Fruit fly (Drosophila melanogaster) whole organism, embryonic: ENCODE results near the gene Aps.

Experiments
- Atf-2 ChIP-seq: fragments of 200-800 bp; sonication (Bioruptor generic); optimal IDR thresholded peaks from 2 replicates; lab custom pipeline; 2016; ENCODE audit warnings: missing biosample characterization, missing genetic modification characterization
- Atf3 ChIP-seq: fragments of 200-800 bp; sonication (Bioruptor generic); optimal IDR thresholded peaks from 3 replicates; lab custom pipeline; 2016; ENCODE audit warnings: missing biosample characterization, missing genetic modification characterization
- CG10959 ChIP-seq: fragments of 200-800 bp; sonication (Bioruptor generic); IDR thresholded peaks from 2 replicates; pipeline ENCODE4 v1.3.6; 2022; ENCODE audit warnings: missing biosample characterization, missing genetic modification characterization
- CG11093 ChIP-seq: fragments of 200-800 bp; sonication (Bioruptor generic); IDR thresholded peaks from 3 replicates; pipeline ENCODE4 v1.3.6; 2022; ENCODE audit warnings: missing biosample characterization, missing genetic modification characterization
- CG11696 ChIP-seq: fragments of 200-800 bp; sonication (Bioruptor generic); IDR thresholded peaks from 2 replicates; pipeline ENCODE4 v1.3.6; 2022; ENCODE audit warnings: missing biosample characterization, missing genetic modification characterization
- CG12219 ChIP-seq: fragments of 200-800 bp; sonication (Bioruptor generic); optimal IDR thresholded peaks from 3 replicates; lab custom pipeline; 2018; ENCODE audit warnings: missing biosample characterization, mild to moderate bottlenecking, missing genetic modification characterization
- CG1233 ChIP-seq: fragments of 200-800 bp; sonication (Bioruptor generic); optimal IDR thresholded peaks from 4 replicates; lab custom pipeline; 2018; ENCODE audit warnings: missing biosample characterization, mild to moderate bottlenecking, missing genetic modification characterization
- CG12769 ChIP-seq: fragments of 200-800 bp; sonication (Bioruptor generic); optimal IDR thresholded peaks from 2 replicates; lab custom pipeline; 2019; ENCODE audit warnings: missing biosample characterization, mild to moderate bottlenecking, missing genetic modification characterization, moderate library complexity
- CG13424 ChIP-seq: fragments of 200-800 bp; sonication (Bioruptor generic); optimal IDR thresholded peaks from 2 replicates; lab custom pipeline; 2019; ENCODE audit warnings: missing biosample characterization, mild to moderate bottlenecking, missing genetic modification characterization, moderate library complexity
- CG14667 ChIP-seq: fragments of 200-800 bp; sonication (Bioruptor generic); IDR thresholded peaks from 2 replicates; pipeline ENCODE4 v1.3.6; 2022; ENCODE audit warnings: missing biosample characterization, missing genetic modification characterization
- CG17361 ChIP-seq: fragments of 200-800 bp; sonication (Bioruptor generic); IDR thresholded peaks from 3 replicates; pipeline ENCODE4 v1.3.6; 2022; ENCODE audit warnings: missing biosample characterization, missing genetic modification characterization
- CG18011 ChIP-seq: fragments of 200-800 bp; sonication (Bioruptor generic); optimal IDR thresholded peaks from 2 replicates; lab custom pipeline; 2017; ENCODE audit warnings: missing biosample characterization, missing genetic modification characterization, mild to moderate bottlenecking, moderate library complexity, missing genotype
- CG2116 ChIP-seq: fragments of 200-800 bp; sonication (Bioruptor generic); optimal IDR thresholded peaks from 3 replicates; lab custom pipeline; 2018; ENCODE audit warnings: missing biosample characterization, mild to moderate bottlenecking, missing genetic modification characterization
- CG2712 ChIP-seq: fragments of 200-800 bp; optimal IDR thresholded peaks from 3 replicates; lab custom pipeline; 2019; ENCODE audit warnings: missing biosample characterization, mild to moderate bottlenecking, missing genetic modification characterization, moderate library complexity
- CG32532 ChIP-seq: fragments of 200-800 bp; sonication (Bioruptor generic); IDR thresholded peaks from 2 replicates; pipeline ENCODE4 v1.3.6; 2022; ENCODE audit warnings: missing biosample characterization, missing genetic modification characterization
- CG42726 ChIP-seq: fragments of 200-800 bp; sonication (Bioruptor generic); IDR thresholded peaks from 2 replicates; pipeline ENCODE4 v1.3.6; 2022; ENCODE audit warnings: missing biosample characterization, missing genetic modification characterization; ENCODE audit not compliant: partially characterized antibody
- CG7745 ChIP-seq: fragments of 200-800 bp; sonication (Bioruptor generic); optimal IDR thresholded peaks from 2 replicates; lab custom pipeline; 2018; ENCODE audit warnings: missing biosample characterization, mild to moderate bottlenecking, missing genetic modification characterization, moderate library complexity
- CG8765 ChIP-seq: fragments of 200-800 bp; sonication (Bioruptor generic); IDR thresholded peaks from 2 replicates; pipeline ENCODE4 v1.3.6; 2022; ENCODE audit warnings: missing biosample characterization, missing genetic modification characterization
- CG9932 ChIP-seq: fragments of 200-800 bp; sonication (Bioruptor generic); IDR thresholded peaks from 2 replicates; pipeline ENCODE4 v1.3.6; 2022; ENCODE audit warnings: missing biosample characterization, missing genetic modification characterization
- Dbx ChIP-seq: fragments of 200-800 bp; sonication (Bioruptor generic); IDR thresholded peaks from 3 replicates; pipeline ENCODE4 v1.3.6; 2022; ENCODE audit warnings: missing biosample characterization, missing genetic modification characterization
- Dip2 ChIP-seq: fragments of 200-800 bp; sonication (Bioruptor generic); IDR thresholded peaks from 2 replicates; pipeline ENCODE4 v1.3.6; 2022; ENCODE audit warnings: missing biosample characterization, missing genetic modification characterization
- Dref ChIP-seq: fragments of 200-800 bp; sonication (Bioruptor generic); IDR thresholded peaks from 2 replicates; pipeline ENCODE4 v1.3.6; 2022; ENCODE audit warnings: missing biosample characterization, missing genetic modification characterization
- Eip74EF ChIP-seq, 2 experiments: fragments of 200-800 bp in 1 of 2; fragments of >200 bp in 1 of 2; sonication (Bioruptor generic) in 1 of 2; optimal IDR thresholded peaks; 2 replicates each; lab custom pipeline; 2017 to 2019; ENCODE audit warnings: missing biosample characterization in 2 of 2, missing genetic modification characterization in 2 of 2, mild to moderate bottlenecking in 1 of 2, moderate library complexity in 1 of 2
- Gsc ChIP-seq: fragments of 200-800 bp; sonication (Bioruptor generic); IDR thresholded peaks from 2 replicates; pipeline ENCODE4 v1.3.6; 2022; ENCODE audit warnings: missing biosample characterization, missing genetic modification characterization
- HLHmδ ChIP-seq: fragments of 200-800 bp; sonication (Bioruptor generic); optimal IDR thresholded peaks from 2 replicates; lab custom pipeline; 2018; ENCODE audit warnings: missing biosample characterization, mild to moderate bottlenecking, missing genetic modification characterization, moderate library complexity
- Hr78 ChIP-seq, 2 experiments: fragments of 200-800 bp in 1 of 2; fragments of >200 bp in 1 of 2; sonication (Bioruptor generic) in 1 of 2; optimal IDR thresholded peaks; 2 replicates each; lab custom pipeline; 2017 to 2019; ENCODE audit warnings: missing biosample characterization in 2 of 2, missing genetic modification characterization in 2 of 2, mild to moderate bottlenecking in 1 of 2, moderate library complexity in 1 of 2
- Opbp ChIP-seq: fragments of 200-800 bp; sonication (Bioruptor generic); IDR thresholded peaks from 3 replicates; pipeline ENCODE4 v1.3.6; 2022; ENCODE audit warnings: missing biosample characterization, missing genetic modification characterization; ENCODE audit not compliant: partially characterized antibody
- Pdp1 ChIP-seq, 2 experiments: fragments of 200-800 bp; sonication (Bioruptor generic); optimal IDR thresholded peaks; 3 replicates each; lab custom pipeline; 2016; ENCODE audit warnings: missing biosample characterization in 2 of 2, missing genetic modification characterization in 2 of 2, mild to moderate bottlenecking in 1 of 2, moderate library complexity in 1 of 2
- Usf ChIP-seq: fragments of 200-800 bp; sonication (Bioruptor generic); optimal IDR thresholded peaks from 2 replicates; lab custom pipeline; 2017; ENCODE audit warnings: missing genotype, missing biosample characterization, missing genetic modification characterization
- ab ChIP-seq: fragments of 200-800 bp; sonication (Bioruptor generic); optimal IDR thresholded peaks from 2 replicates; lab custom pipeline; 2016; ENCODE audit warnings: missing biosample characterization, missing genetic modification characterization
- amos ChIP-seq: fragments of 200-800 bp; sonication (Bioruptor generic); IDR thresholded peaks from 2 replicates; pipeline ENCODE4 v1.3.6; 2022; ENCODE audit warnings: missing biosample characterization, missing genetic modification characterization; ENCODE audit not compliant: partially characterized antibody
- bowl ChIP-seq: fragments of 200-800 bp; sonication (Bioruptor generic); IDR thresholded peaks from 2 replicates; pipeline ENCODE4 v1.3.6; 2022; ENCODE audit warnings: missing biosample characterization, missing genetic modification characterization
- br ChIP-seq: fragments of >200 bp; optimal IDR thresholded peaks from 2 replicates; lab custom pipeline; 2017
- disco-r ChIP-seq: fragments of 200-800 bp; sonication (Bioruptor generic); optimal IDR thresholded peaks from 2 replicates; lab custom pipeline; 2016; ENCODE audit warnings: missing biosample characterization, missing genetic modification characterization
- dmrt11E ChIP-seq: fragments of 200-800 bp; sonication (Bioruptor generic); optimal IDR thresholded peaks from 3 replicates; lab custom pipeline; 2018; ENCODE audit warnings: missing biosample characterization, mild to moderate bottlenecking, missing genetic modification characterization, moderate library complexity
- ewg ChIP-seq: fragments of 200-800 bp; sonication (Bioruptor generic); optimal IDR thresholded peaks from 3 replicates; lab custom pipeline; 2017; ENCODE audit warnings: mild to moderate bottlenecking, missing biosample characterization, missing genetic modification reagents, missing genetic modification characterization
- fd96Cb ChIP-seq: fragments of 200-800 bp; sonication (Bioruptor generic); optimal IDR thresholded peaks from 2 replicates; lab custom pipeline; 2018; ENCODE audit warnings: missing biosample characterization, mild to moderate bottlenecking, missing genetic modification characterization, moderate library complexity
- grau ChIP-seq: fragments of 200-800 bp; optimal IDR thresholded peaks from 3 replicates; lab custom pipeline; 2019; ENCODE audit warnings: missing biosample characterization, mild to moderate bottlenecking, missing genetic modification characterization, moderate library complexity
- hb ChIP-seq: fragments of 200-800 bp; sonication (Bioruptor generic); IDR thresholded peaks from 3 replicates; pipeline ENCODE4 v1.3.6; 2022; ENCODE audit warnings: missing biosample characterization, missing genetic modification characterization; ENCODE audit not compliant: partially characterized antibody
- hbn ChIP-seq: fragments of 200-800 bp; sonication (Bioruptor generic); IDR thresholded peaks from 2 replicates; pipeline ENCODE4 v1.3.6; 2022; ENCODE audit warnings: missing biosample characterization, missing genetic modification characterization; ENCODE audit not compliant: partially characterized antibody
- hkb ChIP-seq, 2 experiments: fragments of 200-800 bp in 1 of 2; fragments of >200 bp in 1 of 2; sonication (Bioruptor generic) in 1 of 2; IDR thresholded peaks in 1 of 2; optimal IDR thresholded peaks in 1 of 2; 2 replicates each; pipeline versions ENCODE4 v1.3.6 to Lab custom; 2017 to 2022; ENCODE audit warnings: missing biosample characterization in 1 of 2, missing genetic modification characterization in 1 of 2
- kah ChIP-seq: fragments of 200-800 bp; sonication (Bioruptor generic); optimal IDR thresholded peaks from 2 replicates; lab custom pipeline; 2018; ENCODE audit warnings: missing biosample characterization, mild to moderate bottlenecking, missing genetic modification characterization
- pan ChIP-seq, 4 experiments: fragments of >200 bp in 3 of 4; fragments of 200-800 bp in 1 of 4; sonication (Bioruptor generic) in 1 of 4; optimal IDR thresholded peaks in 3 of 4; IDR thresholded peaks in 1 of 4; 2 replicates each; pipeline versions ENCODE4 v1.3.6 to Lab custom; 2017 to 2022; ENCODE audit warnings: missing biosample characterization in 2 of 4, missing genetic modification characterization in 2 of 4, mixed read lengths in 1 of 4
- ttk ChIP-seq: fragments of 200-800 bp; sonication (Bioruptor generic); IDR thresholded peaks from 2 replicates; pipeline ENCODE4 v2.1.2; 2022; ENCODE audit warnings: missing biosample characterization, missing genetic modification characterization
- vfl ChIP-seq: fragments of 200-800 bp; sonication (Bioruptor generic); optimal IDR thresholded peaks from 2 replicates; lab custom pipeline; 2016; ENCODE audit warnings: missing biosample characterization, missing genetic modification characterization
- vnd ChIP-seq: fragments of 200-800 bp; sonication (Bioruptor generic); IDR thresholded peaks from 3 replicates; pipeline ENCODE4 v1.3.6; 2022; ENCODE audit warnings: missing biosample characterization, missing genetic modification characterization; ENCODE audit not compliant: partially characterized antibody
- wek ChIP-seq: fragments of 200-800 bp; sonication (Bioruptor generic); optimal IDR thresholded peaks from 3 replicates; lab custom pipeline; 2018; ENCODE audit warnings: missing biosample characterization, mild to moderate bottlenecking, missing genetic modification characterization, moderate library complexity

Gene Aps

DNA sequence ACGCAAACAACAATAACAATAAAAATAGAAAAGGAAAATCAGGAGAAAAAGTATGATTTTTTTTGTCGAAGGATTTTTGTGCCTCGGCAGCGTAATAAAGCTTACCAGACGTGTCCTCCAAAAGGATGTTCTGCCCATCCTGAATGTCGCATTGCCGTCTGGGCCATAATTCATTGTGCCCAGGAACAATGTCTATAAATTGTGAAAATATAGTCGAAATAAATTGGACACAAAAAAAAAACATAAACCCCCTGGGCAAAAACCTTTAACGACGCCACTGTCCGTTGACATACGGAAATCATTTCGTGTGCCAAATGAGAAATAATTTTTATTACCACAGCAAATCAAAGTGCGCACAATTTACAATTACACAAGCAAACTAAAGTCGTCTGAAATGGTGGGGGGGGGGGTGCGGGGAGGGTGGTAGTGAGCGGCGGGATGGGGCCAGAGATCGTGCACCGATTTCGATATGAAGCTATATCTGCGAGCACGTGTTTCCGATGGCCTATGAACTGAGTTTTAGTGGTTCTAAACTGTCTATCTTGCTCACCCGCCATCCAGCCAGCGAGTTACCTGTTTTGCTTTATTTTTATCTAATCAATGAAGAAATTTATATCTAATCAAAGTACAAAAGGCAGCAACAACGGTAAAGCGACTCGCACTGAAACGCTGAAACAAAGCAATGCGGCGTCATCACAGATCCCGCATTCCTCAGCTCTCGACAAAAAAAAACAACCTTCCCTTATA, 32.1 kb downstream of the Aps start (continued):
- TF ChIP-seq fd96Cb (tag; lab: Kevin White, UChicago) (no peak), CG7745 (tag; lab: Kevin White, UChicago) (no peak), CG1233 (no peak), Hr78 (GFP tag; optimal IDR thresholded peaks at IDR 0.05; lab: Kevin White, UChicago) (peak in 1 of 2 experiments; percentile 67), br (lab: Kevin White, UChicago) (no peak), CG2116 (GFP tag; lab: Kevin White, UChicago) (no peak), CG2712 (no peak), Dref (GFP tag; lab: Robert Waterston, UW) (no peak), CG13424 (tag; lab: Kevin White, UChicago) (peak; percentile 3), CG14667 (no peak), CG12769 (tag; lab: Kevin White, UChicago) (no peak), CG18011 (GFP tag; lab: Kevin White, UChicago) (peak; percentile 35), hbn (GFP tag; lab: Robert Waterston, UW) (no peak), vfl (GFP tag; lab: Kevin White, UChicago) (peak; percentile 34), ttk (0 out of 2 replicates have a peak, but pooled peaks have one; percentile 11), ab (GFP tag; lab: Kevin White, UChicago) (no peak), Atf-2 (GFP tag; lab: Kevin White, UChicago) (peak; percentile 23), Eip74EF (GFP tag; optimal IDR thresholded peaks at IDR 0.05; lab: Kevin White, UChicago) (no peak), hkb (optimal IDR thresholded peaks at IDR 0.05; lab: Kevin White, UChicago) (no peak), hkb (GFP tag; IDR thresholded peaks at IDR 0.05; lab: Robert Waterston, UW) (no peak; the same call in 1 of the 2 replicates), pan (optimal IDR thresholded peaks at IDR 0.05; lab: Kevin White, UChicago) (no peak), pan (GFP tag; optimal IDR thresholded peaks at IDR 0.05 in 1 of 2, IDR thresholded peaks at IDR 0.05 in 1 of 2) (peak in 1 of 2 experiments; percentile 31), kah (GFP tag; lab: Kevin White, UChicago) (no peak), Pdp1 (GFP tag; optimal IDR thresholded peaks at IDR 0.05; lab: Kevin White, UChicago) (peak; percentile 30 to 34), Dbx (GFP tag; lab: Robert Waterston, UW) (0 out of 3 replicates have a peak, but pooled peaks have one; percentile 53), Atf3 (GFP tag; lab: Kevin White, UChicago) (no peak), HLHmδ (no peak), CG32532 (GFP tag; lab: Robert Waterston, UW) (peak; percentile 64), Usf (GFP tag; lab: Kevin White, UChicago) (no peak), CG12219 (GFP tag; lab: Kevin White, UChicago) (no peak), hb (GFP tag; lab: Robert Waterston, UW) (no peak), Gsc (GFP tag; lab: Robert Waterston, UW) (no peak), CG11093 (no peak), disco-r (GFP tag; lab: Kevin White, UChicago) (peak; percentile 37), CG17361 (GFP tag; lab: Robert Waterston, UW) (peak; percentile 42; the same call in 1 of the 3 replicates), grau (tag; lab: Kevin White, UChicago) (no peak), CG42726 (no peak), bowl (GFP tag; lab: Robert Waterston, UW) (no peak), dmrt11E (tag; lab: Kevin White, UChicago) (no peak), wek (GFP tag; lab: Kevin White, UChicago) (no peak), CG8765 (GFP tag; lab: Robert Waterston, UW) (no peak), Opbp (no peak), amos (no peak), CG9932 (GFP tag; lab: Robert Waterston, UW) (peak; percentile 59), Dip2 (no peak), vnd (GFP tag; lab: Robert Waterston, UW) (no peak), ewg (no peak), CG10959 (GFP tag; lab: Robert Waterston, UW) (no peak), CG11696 (GFP tag; lab: Robert Waterston, UW) (no peak)
